Worm (Caenorhabditis elegans): ENCODE data around the gene ZC506.1.

ce11 chrX:9999192-9999591, 40.4 kb downstream of the ZC506.1 start, which contains the start of gene grk-1:
- TF ChIP-seq ztf-4 (tag; optimal IDR thresholded peaks at IDR 0.05) (no peak), nhr-28 (tag; optimal IDR thresholded peaks at IDR 0.05) (no peak)

Data from whole organism, L3 larva.